Fruit fly (Drosophila melanogaster): Measurements from ENCODE around the gene Dyrk3.

Dyrk3 gene

dm6 chr4:1230564-1230964 is at the start of gene Dyrk3, which contains the start of gene Cadps:
Dyrk3 (minus strand) TSS chr4:1230713.
Cadps (plus strand) TSS chr4:1230837.
- no peak for TF ChIP-seq CG6276 (GFP tag; optimal IDR thresholded peaks at IDR 0.05)
- TF ChIP-seq CG31627 (GFP tag; optimal IDR thresholded peaks at IDR 0.05) = peak; percentile 19
- 0 out of 2 replicates have a peak, but pooled peaks have one; percentile 30 for TF ChIP-seq CG15336 (GFP tag; IDR thresholded peaks at IDR 0.05)
- TF ChIP-seq Hr4 (GFP tag; optimal IDR thresholded peaks at IDR 0.05) = peak; percentile 26
- TF ChIP-seq lz (GFP tag; optimal IDR thresholded peaks at IDR 0.05) = peak; percentile 32
- TF ChIP-seq Sox14 (GFP tag; optimal IDR thresholded peaks at IDR 0.05) = peak; percentile 95

dm6 chr4:1260363-1260762 is 29.9 kb upstream of the Dyrk3 start:
- TF ChIP-seq Ets21C (GFP tag; optimal IDR thresholded peaks at IDR 0.05) = no peak
- TF ChIP-seq Blimp-1 (GFP tag; optimal IDR thresholded peaks at IDR 0.05) = no peak
- no peak for TF ChIP-seq Eip78C (GFP tag)
- no peak for TF ChIP-seq Hr4 (GFP tag; optimal IDR thresholded peaks at IDR 0.05)
- TF ChIP-seq salr (GFP tag; optimal IDR thresholded peaks at IDR 0.05) = no peak
- no peak for TF ChIP-seq Gug (GFP tag; IDR thresholded peaks at IDR 0.05)
- TF ChIP-seq CG6808 (GFP tag; optimal IDR thresholded peaks at IDR 0.05) = no peak
- no peak for TF ChIP-seq lz (GFP tag; optimal IDR thresholded peaks at IDR 0.05)
- no peak for TF ChIP-seq CG11294 (GFP tag; IDR thresholded peaks at IDR 0.05)
- no peak for TF ChIP-seq Sox102F (GFP tag; optimal IDR thresholded peaks at IDR 0.05)
- no peak for TF ChIP-seq vri (GFP tag; optimal IDR thresholded peaks at IDR 0.05)
- TF ChIP-seq CG6163 (GFP tag; IDR thresholded peaks at IDR 0.05) = no peak
- no peak for TF ChIP-seq CG8632 (GFP tag; optimal IDR thresholded peaks at IDR 0.05)
- no peak for TF ChIP-seq dsx (GFP tag; optimal IDR thresholded peaks at IDR 0.05; ENCODE audit: poor library complexity, severe bottlenecking)
- TF ChIP-seq fd85E (GFP tag; optimal IDR thresholded peaks at IDR 0.05) = no peak
- TF ChIP-seq CG9139 (GFP tag; optimal IDR thresholded peaks at IDR 0.05) = no peak
- no peak for TF ChIP-seq fkh (GFP tag; optimal IDR thresholded peaks at IDR 0.05)
- TF ChIP-seq CG15336 (GFP tag; IDR thresholded peaks at IDR 0.05) = no peak

- TF ChIP-seq spab (GFP tag; optimal IDR thresholded peaks at IDR 0.05) (no peak), CG11902 (GFP tag; optimal IDR thresholded peaks at IDR 0.05) (no peak), Hr4 (GFP tag; optimal IDR thresholded peaks at IDR 0.05) (no peak), Gug (GFP tag; IDR thresholded peaks at IDR 0.05) (no peak), dac (GFP tag; optimal IDR thresholded peaks at IDR 0.05) (no peak), CG8632 (GFP tag; optimal IDR thresholded peaks at IDR 0.05) (no peak), Met (GFP tag; optimal IDR thresholded peaks at IDR 0.05) (no peak), CG7368 (GFP tag; optimal IDR thresholded peaks at IDR 0.05) (no peak), dsx (GFP tag; optimal IDR thresholded peaks at IDR 0.05; ENCODE audit: poor library complexity, severe bottlenecking) (no peak), vri (GFP tag; optimal IDR thresholded peaks at IDR 0.05) (no peak), CG4318 (GFP tag; optimal IDR thresholded peaks at IDR 0.05) (no peak), Sox15 (GFP tag; optimal IDR thresholded peaks at IDR 0.05) (no peak), Eip75B (GFP tag; optimal IDR thresholded peaks at IDR 0.05) (no peak), CG6792 (GFP tag; optimal IDR thresholded peaks at IDR 0.05) (no peak)
Observed at dm6 chr4:1250978-1251377, 20.5 kb upstream of the Dyrk3 start.

dm6 chr4:1238252-1238651 is 7.7 kb upstream of the Dyrk3 start:
- TF ChIP-seq CG11762 (GFP tag; optimal IDR thresholded peaks at IDR 0.05; ENCODE audit: insufficient read depth) (no peak), CG8632 (GFP tag; optimal IDR thresholded peaks at IDR 0.05) (no peak), acj6 (GFP tag; optimal IDR thresholded peaks at IDR 0.05) (no peak), svp (GFP tag) (peak; percentile 13), net (GFP tag; optimal IDR thresholded peaks at IDR 0.05) (no peak), vri (GFP tag; optimal IDR thresholded peaks at IDR 0.05) (no peak)

- TF ChIP-seq CG6276 (GFP tag; optimal IDR thresholded peaks at IDR 0.05) (no peak), acj6 (GFP tag; optimal IDR thresholded peaks at IDR 0.05) (no peak), Gug (GFP tag; IDR thresholded peaks at IDR 0.05) (no peak), achi (GFP tag; optimal IDR thresholded peaks at IDR 0.05) (no peak), CG6792 (GFP tag; optimal IDR thresholded peaks at IDR 0.05) (no peak), Sox15 (GFP tag; optimal IDR thresholded peaks at IDR 0.05) (no peak), CG6163 (GFP tag; IDR thresholded peaks at IDR 0.05) (no peak), topi (GFP tag; optimal IDR thresholded peaks at IDR 0.05) (no peak), Met (GFP tag; optimal IDR thresholded peaks at IDR 0.05) (no peak), CG11762 (GFP tag; optimal IDR thresholded peaks at IDR 0.05; ENCODE audit: insufficient read depth) (no peak), dac (GFP tag; optimal IDR thresholded peaks at IDR 0.05) (no peak), Sox14 (GFP tag; optimal IDR thresholded peaks at IDR 0.05) (no peak), CG7368 (GFP tag; optimal IDR thresholded peaks at IDR 0.05) (no peak), dsx (GFP tag; optimal IDR thresholded peaks at IDR 0.05; ENCODE audit: poor library complexity, severe bottlenecking) (no peak), Eip93F (GFP tag; optimal IDR thresholded peaks at IDR 0.05) (no peak), CG9139 (GFP tag; optimal IDR thresholded peaks at IDR 0.05) (no peak)
Observed at dm6 chr4:1234749-1235148, 4.2 kb upstream of the Dyrk3 start.

Data from whole organism, prepupa.